Fruit fly (Drosophila melanogaster): ENCODE results near the gene CG3592.

The CG3592 gene

dm6 chrX:2934827-2935226 lies at the start of gene CG3592:
CG3592 (plus strand) TSS chrX:2935127.
- no peak for TF ChIP-seq noc (tag; optimal IDR thresholded peaks at IDR 0.05)

- TF ChIP-seq noc (tag; optimal IDR thresholded peaks at IDR 0.05), result no peak
Measured at dm6 chrX:2885814-2886213, 49.1 kb upstream of the CG3592 start, which contains the start of gene CG14419. CG14419 (minus strand) TSS chrX:2885914.

DNA sequence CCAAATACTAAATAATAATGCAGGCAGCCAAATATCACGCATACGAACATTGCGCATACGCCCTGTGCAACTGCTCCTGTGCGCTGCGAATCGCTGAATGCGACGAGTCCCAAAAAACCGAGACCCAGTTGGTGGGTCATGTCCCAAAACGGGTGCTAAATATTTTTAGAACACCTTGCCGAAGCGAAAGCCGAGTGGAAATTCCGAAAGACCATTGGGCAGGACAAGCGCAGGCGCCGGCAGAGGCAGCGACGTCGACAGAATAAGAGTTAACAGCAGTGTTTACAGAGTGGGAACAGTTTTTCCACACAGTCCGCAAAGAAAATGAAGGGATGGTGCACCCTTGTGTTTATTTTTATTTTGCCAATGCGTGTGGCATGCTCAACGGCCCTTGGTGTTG lies 46.7 kb upstream of the CG3592 start:
- no peak for TF ChIP-seq noc (tag; optimal IDR thresholded peaks at IDR 0.05)

dm6 chrX:2890468-2890867 lies 44.5 kb upstream of the CG3592 start, which contains the start of gene CG3526:
CG3526 (plus strand) TSS chrX:2890768.
- TF ChIP-seq noc (tag; optimal IDR thresholded peaks at IDR 0.05), result no peak

- no peak for TF ChIP-seq noc (tag; optimal IDR thresholded peaks at IDR 0.05)
Measured at dm6 chrX:2907105-2907694, 27.7 kb upstream of the CG3592 start.

DNA sequence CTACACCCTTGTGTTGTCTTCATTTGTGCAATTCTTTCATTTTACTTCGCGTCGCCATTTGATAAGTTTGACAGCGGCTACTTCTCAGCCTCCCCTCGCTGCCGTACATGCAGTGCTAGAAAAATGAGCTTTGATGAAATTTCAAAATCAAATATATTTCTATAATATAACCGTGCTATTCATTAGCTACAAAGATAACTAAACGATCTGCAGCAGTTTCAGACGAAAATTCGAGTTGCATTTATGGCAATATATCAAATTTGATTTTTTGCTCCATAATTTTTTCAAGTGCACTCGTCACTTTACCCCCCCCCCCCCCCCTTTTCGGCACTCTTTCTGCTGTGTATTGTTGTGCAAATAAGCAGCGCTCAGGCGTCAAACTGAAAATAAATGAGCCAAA lies 22.3 kb upstream of the CG3592 start:
- TF ChIP-seq noc (tag; optimal IDR thresholded peaks at IDR 0.05), result no peak

DNA sequence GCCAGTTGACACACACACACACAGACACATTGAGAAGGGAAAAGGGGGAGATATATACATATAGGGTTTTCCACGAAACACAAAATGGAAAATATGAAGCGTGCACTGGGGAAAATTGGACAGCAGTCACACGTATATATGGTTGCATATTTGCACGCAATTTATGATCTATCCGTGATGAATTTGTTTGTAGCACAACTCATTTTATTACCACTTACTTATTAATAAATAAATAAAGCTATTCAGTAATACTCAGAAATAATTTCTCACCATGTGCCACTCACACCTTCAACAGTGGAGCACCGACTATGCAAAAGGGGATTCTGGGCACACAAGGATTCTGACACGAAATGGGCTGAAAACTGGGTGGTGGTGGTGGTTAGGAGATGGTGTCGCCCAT lies 20.8 kb upstream of the CG3592 start:
- no peak for TF ChIP-seq noc (tag; optimal IDR thresholded peaks at IDR 0.05)

DNA sequence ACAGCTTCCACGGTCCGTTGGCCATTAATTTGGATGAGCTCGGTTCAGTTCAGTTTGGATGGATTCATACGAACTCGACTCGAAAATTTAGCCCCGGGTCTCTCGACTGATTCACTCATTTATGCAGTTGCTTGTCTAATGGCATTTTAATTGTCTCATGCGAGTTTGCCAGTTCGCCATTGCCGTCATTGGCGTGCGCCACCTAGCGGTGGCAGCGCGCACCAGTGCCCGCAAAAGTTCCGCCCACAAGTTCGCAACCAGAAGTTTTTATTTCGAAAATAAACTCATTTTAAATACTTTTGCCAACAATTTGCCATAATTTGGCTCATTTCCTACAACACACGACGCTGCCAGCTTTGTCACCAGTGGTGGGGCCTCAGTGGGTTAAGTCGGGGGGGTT lies 19.8 kb upstream of the CG3592 start:
- no peak for TF ChIP-seq noc (tag; optimal IDR thresholded peaks at IDR 0.05)

- TF ChIP-seq noc (tag; optimal IDR thresholded peaks at IDR 0.05), result no peak
Measured at dm6 chrX:2918551-2918950, 16.4 kb upstream of the CG3592 start.

- TF ChIP-seq noc (tag; optimal IDR thresholded peaks at IDR 0.05), result peak; percentile 62
Measured at dm6 chrX:2919742-2920141, 15.2 kb upstream of the CG3592 start, which contains the start of gene CG3588. CG3588 (plus strand) TSS chrX:2919770.

DNA sequence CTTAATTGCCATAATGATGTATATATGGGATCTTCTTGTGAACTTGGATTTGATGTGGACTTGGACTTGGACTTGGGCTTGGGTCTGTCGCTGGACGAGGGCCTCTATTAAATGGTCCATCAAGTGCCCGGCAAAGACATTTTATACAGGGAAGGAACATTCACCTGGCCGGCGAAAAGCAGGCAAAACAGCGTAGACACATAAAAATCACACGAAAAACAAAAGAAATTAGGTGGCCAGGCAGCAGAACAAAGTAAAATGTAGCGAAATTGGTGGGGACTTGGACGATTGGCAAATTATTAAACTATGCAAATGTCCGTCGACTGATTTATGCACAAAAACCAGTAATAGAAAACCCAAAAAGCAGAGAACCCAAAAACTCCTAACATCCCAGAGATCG lies 7.8 kb upstream of the CG3592 start, which contains the start of gene CG14424:
Gene CG14424, minus strand, starts transcription at position 101 of the 400 bp plus-strand sequence.
- TF ChIP-seq noc (tag; optimal IDR thresholded peaks at IDR 0.05), result no peak

dm6 chrX:2929496-2929895 lies 5.4 kb upstream of the CG3592 start, which contains the start of gene CG32793:
CG32793 (plus strand) TSS chrX:2929796.
- no peak for TF ChIP-seq noc (tag; optimal IDR thresholded peaks at IDR 0.05)

DNA sequence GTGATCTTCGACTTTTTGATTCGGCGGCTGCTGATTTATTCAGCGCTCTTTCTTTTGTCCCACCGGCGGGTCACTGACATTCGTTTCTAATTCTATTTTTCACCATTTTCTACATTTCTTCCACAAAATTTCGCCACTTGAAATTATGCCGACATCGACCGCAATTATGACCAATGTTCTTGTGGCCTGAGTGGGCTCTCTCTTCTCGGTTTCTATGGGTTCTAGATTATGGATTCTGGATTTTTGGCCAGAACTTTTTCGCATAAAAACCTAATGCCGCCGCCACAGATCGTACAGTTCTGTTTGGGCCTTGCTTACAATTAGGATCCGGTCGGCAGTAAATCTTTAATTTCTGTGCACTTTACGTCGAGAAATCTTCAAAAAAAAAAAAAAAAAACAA lies 1.8 kb downstream of the CG3592 start, which contains the start of gene CG3598:
Gene CG3598, plus strand, starts transcription at position 301 of the 400 bp plus-strand sequence.
- no peak for TF ChIP-seq noc (tag; optimal IDR thresholded peaks at IDR 0.05)

dm6 chrX:2938556-2938955 lies 3.6 kb downstream of the CG3592 start, which contains the start of gene CG14420:
CG14420 (plus strand) TSS chrX:2938856.
- TF ChIP-seq noc (tag; optimal IDR thresholded peaks at IDR 0.05), result no peak

DNA sequence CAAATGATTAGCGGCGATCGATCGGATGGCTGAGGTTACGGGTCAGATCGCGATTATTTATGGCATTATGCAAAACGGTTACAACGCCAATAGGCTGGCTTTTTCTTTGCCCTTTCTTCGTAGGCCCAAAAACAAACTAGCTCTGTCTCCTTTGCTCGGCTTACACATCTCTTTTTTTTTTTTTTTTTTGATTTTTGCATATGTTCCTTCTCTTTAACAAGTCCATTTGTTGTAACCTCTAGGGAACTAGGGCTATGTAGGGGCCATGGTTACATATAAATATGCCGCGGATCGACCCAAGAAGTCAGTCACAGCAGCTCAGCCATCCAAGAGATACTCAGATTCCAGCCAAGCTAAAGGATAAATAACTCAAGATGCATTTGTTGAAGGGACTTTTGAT lies 6.2 kb downstream of the CG3592 start, which contains the start of gene CG14421:
Gene CG14421, plus strand, starts transcription at position 301 of the 400 bp plus-strand sequence.
- TF ChIP-seq noc (tag; optimal IDR thresholded peaks at IDR 0.05), result no peak

DNA sequence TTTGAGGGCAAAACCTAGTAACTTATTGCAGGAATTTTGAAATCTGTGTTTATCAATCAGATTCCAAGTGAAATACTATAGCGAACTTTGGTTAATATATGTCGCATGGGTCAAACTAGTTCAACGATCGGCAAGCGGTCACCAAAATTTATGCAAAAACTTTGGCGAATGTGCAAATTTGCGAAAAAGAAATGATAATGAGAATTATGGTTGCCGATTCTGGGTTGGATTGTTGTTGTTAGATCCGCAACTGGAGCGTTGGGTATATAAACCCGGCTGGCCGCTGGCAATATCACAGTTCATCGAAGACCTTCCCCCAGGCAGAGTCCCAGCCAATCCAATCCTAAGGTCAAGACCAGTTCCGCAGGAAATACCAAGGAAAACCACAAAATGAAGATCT lies 8.2 kb downstream of the CG3592 start, which contains the start of gene CG14422:
Gene CG14422, plus strand, starts transcription at position 301 of the 400 bp plus-strand sequence.
- TF ChIP-seq noc (tag; optimal IDR thresholded peaks at IDR 0.05), result no peak

DNA sequence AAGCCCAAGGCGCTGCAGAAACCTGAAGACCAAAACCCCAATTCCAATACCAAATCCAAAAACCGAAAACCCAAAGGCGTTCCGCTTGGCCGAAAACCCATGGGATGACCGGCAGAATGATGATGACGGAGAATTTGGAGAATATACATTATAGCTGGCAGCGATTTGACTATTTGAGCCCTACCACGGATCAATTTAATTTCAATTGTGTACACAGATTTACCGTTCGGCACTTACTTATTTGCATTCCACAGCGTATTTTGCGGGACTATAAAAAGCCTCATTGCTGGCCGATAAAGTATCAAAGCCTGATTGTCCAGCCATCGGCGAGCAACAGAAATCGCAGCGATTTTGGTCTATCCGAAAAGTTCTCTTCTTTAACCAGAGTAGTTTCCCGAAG lies 10.2 kb downstream of the CG3592 start, which contains the start of gene CG14423:
Gene CG14423, plus strand, starts transcription at position 301 of the 400 bp plus-strand sequence.
- TF ChIP-seq noc (tag; optimal IDR thresholded peaks at IDR 0.05), result no peak

All from whole organism, larva.